Worm (Caenorhabditis elegans) whole organism, L2 larva: ENCODE measurements around the gene pgm-1.

ENCODE experiments used
- C34F6.9 ChIP-seq: fragments of 150-350 bp; optimal IDR thresholded peaks from 2 replicates; lab custom pipeline; 2014; ENCODE audit warnings: missing biosample characterization, missing genetic modification characterization
- F13H6.1 ChIP-seq: sonication (generic microtip); optimal IDR thresholded peaks from 2 replicates; lab custom pipeline; 2016; ENCODE audit warnings: missing genetic modification characterization, missing compliant biosample characterization
- R02D3.7 ChIP-seq: fragments of 150-350 bp; optimal IDR thresholded peaks from 2 replicates; lab custom pipeline; 2014; ENCODE audit warnings: missing biosample characterization, missing genetic modification characterization
- Y55F3AM.14 ChIP-seq: fragments of 200-800 bp; sonication (Bioruptor generic); optimal IDR thresholded peaks from 2 replicates; lab custom pipeline; 2018; ENCODE audit warnings: mild to moderate bottlenecking, missing genetic modification characterization, missing compliant biosample characterization
- ZK546.5 ChIP-seq: sonication (generic microtip); optimal IDR thresholded peaks from 2 replicates; lab custom pipeline; 2017; ENCODE audit warnings: missing biosample characterization, missing genetic modification characterization
- alr-1 ChIP-seq: fragments of 150-350 bp; optimal IDR thresholded peaks from 2 replicates; lab custom pipeline; 2014; ENCODE audit warnings: missing biosample characterization, missing genetic modification characterization
- aly-2 ChIP-seq: fragments of 150-350 bp; optimal IDR thresholded peaks from 2 replicates; lab custom pipeline; 2014; ENCODE audit warnings: missing biosample characterization, missing genetic modification characterization
- ama-1 ChIP-seq: fragments of 150-350 bp; optimal IDR thresholded peaks from 2 replicates; lab custom pipeline; 2018; ENCODE audit warnings: inconsistent platforms
- blmp-1 ChIP-seq: sonication (generic microtip); optimal IDR thresholded peaks from 2 replicates; lab custom pipeline; 2017; ENCODE audit warnings: missing genetic modification characterization, mild to moderate bottlenecking, missing compliant biosample characterization, antibody characterized with exemption, moderate library complexity; ENCODE audit not compliant: insufficient read depth
- ceh-16 ChIP-seq: fragments of 150-350 bp; optimal IDR thresholded peaks from 2 replicates; lab custom pipeline; 2014; ENCODE audit warnings: missing biosample characterization, missing genetic modification characterization
- ceh-82 ChIP-seq: fragments of 150-350 bp; optimal IDR thresholded peaks from 2 replicates; lab custom pipeline; 2014; ENCODE audit warnings: missing biosample characterization, missing genetic modification characterization
- crh-2 ChIP-seq: sonication (generic microtip); optimal IDR thresholded peaks from 2 replicates; lab custom pipeline; 2017; ENCODE audit warnings: missing biosample characterization, missing genetic modification characterization
- dmd-4 ChIP-seq: sonication (generic microtip); optimal IDR thresholded peaks from 2 replicates; lab custom pipeline; 2017; ENCODE audit warnings: missing biosample characterization, missing genetic modification characterization
- egl-27 ChIP-seq: sonication (generic microtip); optimal IDR thresholded peaks from 3 replicates; lab custom pipeline; 2017; ENCODE audit warnings: missing biosample characterization, missing genetic modification reagents, missing genetic modification characterization
- elt-1 ChIP-seq: fragments of 150-350 bp; optimal IDR thresholded peaks from 2 replicates; lab custom pipeline; 2014; ENCODE audit warnings: missing biosample characterization, missing genetic modification characterization
- elt-3 ChIP-seq: sonication (generic microtip); optimal IDR thresholded peaks from 2 replicates; lab custom pipeline; 2017; ENCODE audit warnings: missing biosample characterization, missing genetic modification characterization
- fos-1 ChIP-seq: fragments of 150-350 bp; optimal IDR thresholded peaks from 2 replicates; lab custom pipeline; 2014; ENCODE audit warnings: missing biosample characterization, missing genetic modification characterization
- gmeb-1 ChIP-seq: fragments of 150-350 bp; optimal IDR thresholded peaks from 2 replicates; lab custom pipeline; 2014; ENCODE audit warnings: missing biosample characterization, missing genetic modification characterization
- lin-11 ChIP-seq: fragments of 150-350 bp; sonication (generic microtip); optimal IDR thresholded peaks from 2 replicates; lab custom pipeline; 2014; ENCODE audit warnings: missing biosample characterization, missing genetic modification characterization, inconsistent platforms, mixed read lengths
- lin-13 ChIP-seq: fragments of 150-350 bp; optimal IDR thresholded peaks from 2 replicates; lab custom pipeline; 2014; ENCODE audit warnings: missing biosample characterization, missing genetic modification reagents, missing genetic modification characterization
- lin-39 ChIP-seq: fragments of 150-350 bp; optimal IDR thresholded peaks from 2 replicates; lab custom pipeline; 2014; ENCODE audit warnings: missing biosample characterization, missing genetic modification reagents, missing genetic modification characterization
- lsy-2 ChIP-seq, 2 experiments: fragments of 150-350 bp in 1 of 2; sonication (generic microtip) in 1 of 2; optimal IDR thresholded peaks; 2 replicates each; lab custom pipeline; 2014 to 2017; ENCODE audit warnings: missing biosample characterization in 2 of 2, missing genetic modification characterization in 2 of 2
- mab-5 ChIP-seq: fragments of 150-350 bp; optimal IDR thresholded peaks from 2 replicates; lab custom pipeline; 2014; ENCODE audit warnings: missing biosample characterization, missing genetic modification characterization
- mbf-1 ChIP-seq: sonication (generic microtip); optimal IDR thresholded peaks from 2 replicates; lab custom pipeline; 2017; ENCODE audit warnings: missing biosample characterization, missing genetic modification characterization
- mdl-1 ChIP-seq, 2 experiments: fragments of 150-350 bp in 1 of 2; sonication (generic microtip) in 1 of 2; optimal IDR thresholded peaks; 2 replicates each; lab custom pipeline; 2017; ENCODE audit warnings: missing biosample characterization in 2 of 2, missing genetic modification characterization in 2 of 2
- nhr-10 ChIP-seq: sonication (generic microtip); optimal IDR thresholded peaks from 2 replicates; lab custom pipeline; 2017; ENCODE audit warnings: missing biosample characterization, missing genetic modification characterization
- nhr-11 ChIP-seq: fragments of 150-350 bp; optimal IDR thresholded peaks from 2 replicates; lab custom pipeline; 2014; ENCODE audit warnings: missing biosample characterization, missing genetic modification characterization
- nhr-12 ChIP-seq: fragments of 150-350 bp; optimal IDR thresholded peaks from 2 replicates; lab custom pipeline; 2014; ENCODE audit warnings: missing biosample characterization, missing genetic modification characterization
- nhr-129 ChIP-seq: fragments of 150-350 bp; optimal IDR thresholded peaks from 2 replicates; lab custom pipeline; 2014; ENCODE audit warnings: missing biosample characterization, missing genetic modification characterization
- nhr-21 ChIP-seq: fragments of 150-350 bp; optimal IDR thresholded peaks from 2 replicates; lab custom pipeline; 2014; ENCODE audit warnings: missing biosample characterization, missing genetic modification characterization
- nhr-23 ChIP-seq: fragments of 150-350 bp; optimal IDR thresholded peaks from 2 replicates; lab custom pipeline; 2014; ENCODE audit warnings: missing biosample characterization, missing genetic modification reagents, missing genetic modification characterization
- nhr-237 ChIP-seq: fragments of 150-350 bp; optimal IDR thresholded peaks from 2 replicates; lab custom pipeline; 2014; ENCODE audit warnings: missing biosample characterization, missing genetic modification characterization
- nhr-6 ChIP-seq: fragments of 150-350 bp; optimal IDR thresholded peaks from 2 replicates; lab custom pipeline; 2014; ENCODE audit warnings: missing biosample characterization, missing genetic modification characterization
- nhr-77 ChIP-seq: fragments of 150-350 bp; optimal IDR thresholded peaks from 2 replicates; lab custom pipeline; 2014; ENCODE audit warnings: missing biosample characterization, missing genetic modification characterization
- peb-1 ChIP-seq: fragments of 150-350 bp; optimal IDR thresholded peaks from 2 replicates; lab custom pipeline; 2014; ENCODE audit warnings: missing biosample characterization, missing genetic modification characterization
- sem-4 ChIP-seq: fragments of 150-350 bp; optimal IDR thresholded peaks from 2 replicates; lab custom pipeline; 2014; ENCODE audit warnings: missing biosample characterization, missing genetic modification reagents, missing genetic modification characterization
- skn-1 ChIP-seq: sonication (generic microtip); optimal IDR thresholded peaks from 2 replicates; lab custom pipeline; 2017; ENCODE audit warnings: missing biosample characterization, missing genetic modification characterization
- sma-3 ChIP-seq: sonication (generic microtip); optimal IDR thresholded peaks from 2 replicates; lab custom pipeline; 2016; ENCODE audit warnings: missing genetic modification reagents, missing genetic modification characterization, missing compliant biosample characterization
- snpc-4 ChIP-seq: fragments of 150-350 bp; optimal IDR thresholded peaks from 2 replicates; lab custom pipeline; 2014; ENCODE audit warnings: missing biosample characterization, missing genetic modification characterization
- unc-39 ChIP-seq: fragments of 150-350 bp; optimal IDR thresholded peaks from 2 replicates; lab custom pipeline; 2014; ENCODE audit warnings: missing biosample characterization, missing genetic modification characterization
- unc-55 ChIP-seq: fragments of 150-350 bp; sonication (generic microtip); optimal IDR thresholded peaks from 3 replicates; lab custom pipeline; 2014; ENCODE audit warnings: missing biosample characterization, missing genetic modification reagents, missing genetic modification characterization
- unc-62 ChIP-seq: fragments of 150-350 bp; optimal IDR thresholded peaks from 2 replicates; lab custom pipeline; 2014; ENCODE audit warnings: missing biosample characterization, missing genetic modification reagents, missing genetic modification characterization
- zag-1 ChIP-seq: fragments of 150-350 bp; optimal IDR thresholded peaks from 2 replicates; lab custom pipeline; 2014; ENCODE audit warnings: missing biosample characterization, missing genetic modification characterization
- ztf-1 ChIP-seq: fragments of 200-800 bp; sonication (Bioruptor generic); conservative IDR thresholded peaks from 2 replicates; pipeline ENCODE4 v1.3.6; 2022; ENCODE audit warnings: missing genetic modification characterization, missing compliant biosample characterization
- ztf-11 ChIP-seq: sonication (generic microtip); optimal IDR thresholded peaks from 2 replicates; lab custom pipeline; 2017; ENCODE audit warnings: missing biosample characterization, missing genetic modification characterization
- ztf-4 ChIP-seq: fragments of 150-350 bp; optimal IDR thresholded peaks from 2 replicates; lab custom pipeline; 2014; ENCODE audit warnings: missing biosample characterization, missing genetic modification characterization

Gene pgm-1

DNA sequence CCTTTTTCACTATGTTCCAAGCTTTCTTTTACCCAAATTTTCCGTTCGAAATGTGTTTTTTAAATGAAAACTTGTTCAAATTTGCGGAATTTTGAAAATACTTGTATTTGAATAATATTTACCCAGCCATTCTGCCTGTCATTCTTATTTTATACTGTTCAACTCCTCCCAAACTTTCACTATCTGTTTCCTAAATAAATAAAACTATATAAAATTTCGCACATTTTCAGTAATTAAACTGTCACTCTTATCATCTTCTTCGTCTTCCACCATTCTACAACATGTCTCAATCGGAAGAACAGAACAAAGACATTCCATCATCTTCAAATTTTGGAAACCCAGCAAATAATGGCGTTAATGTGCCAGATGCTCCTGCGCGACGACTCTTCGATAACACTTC is 15.5 kb downstream of the pgm-1 start, which contains the start of gene btbd-10:
Gene btbd-10 (plus strand): TSS at position 231 of the 400 bp plus-strand sequence.
- no peak for TF ChIP-seq gmeb-1 (tag; lab: Kevin White, UChicago)

DNA sequence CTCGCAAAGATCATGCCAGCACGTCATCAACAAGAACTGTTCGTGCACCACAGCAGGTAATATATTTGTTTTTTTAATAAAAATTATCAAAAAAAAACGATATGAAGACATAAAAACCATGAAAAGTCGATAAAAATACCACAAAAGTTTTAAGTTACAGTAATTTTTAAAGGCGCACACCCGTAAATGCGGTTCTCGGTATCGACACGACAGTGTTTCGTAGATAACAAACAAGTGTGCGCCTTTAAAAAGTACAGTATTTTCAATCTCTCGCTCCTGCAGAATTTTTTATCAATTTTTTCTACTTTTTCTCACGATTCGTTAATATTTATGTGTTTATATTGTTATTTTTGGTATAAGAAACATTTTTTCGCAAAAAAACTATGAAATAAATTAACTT is 16.1 kb downstream of the pgm-1 start:
- TF ChIP-seq R02D3.7, result no peak
- TF ChIP-seq snpc-4 (tag; lab: Kevin White, UChicago), result no peak
- TF ChIP-seq nhr-23 (tag; lab: Kevin White, UChicago), result no peak
- TF ChIP-seq unc-55, result no peak
- no peak for TF ChIP-seq mab-5 (tag; lab: Kevin White, UChicago)
- no peak for TF ChIP-seq mdl-1 (tag; optimal IDR thresholded peaks at IDR 0.05; lab: Kevin White, UChicago)
- TF ChIP-seq unc-62 (GFP tag; lab: Kevin White, UChicago), result no peak
- TF ChIP-seq lin-39 (tag; lab: Kevin White, UChicago), result no peak
- no peak for TF ChIP-seq ztf-4 (tag; lab: Kevin White, UChicago)
- no peak for TF ChIP-seq elt-3 (tag; lab: Kevin White, UChicago)
- TF ChIP-seq skn-1 (tag; lab: Kevin White, UChicago), result no peak
- no peak for TF ChIP-seq ceh-16 (tag; lab: Kevin White, UChicago)
- TF ChIP-seq nhr-12, result no peak
- no peak for TF ChIP-seq F13H6.1 (tag; lab: Kevin White, UChicago)
- no peak for TF ChIP-seq Y55F3AM.14 (GFP tag; lab: Kevin White, UChicago)
- TF ChIP-seq lsy-2 (tag; optimal IDR thresholded peaks at IDR 0.05; lab: Kevin White, UChicago), result no peak
- TF ChIP-seq nhr-77 (tag; lab: Kevin White, UChicago), result no peak
- TF ChIP-seq sem-4 (tag; lab: Kevin White, UChicago), result no peak
- TF ChIP-seq ztf-11 (tag; lab: Kevin White, UChicago), result no peak
- no peak for TF ChIP-seq sma-3 (GFP tag; lab: Kevin White, UChicago)

DNA sequence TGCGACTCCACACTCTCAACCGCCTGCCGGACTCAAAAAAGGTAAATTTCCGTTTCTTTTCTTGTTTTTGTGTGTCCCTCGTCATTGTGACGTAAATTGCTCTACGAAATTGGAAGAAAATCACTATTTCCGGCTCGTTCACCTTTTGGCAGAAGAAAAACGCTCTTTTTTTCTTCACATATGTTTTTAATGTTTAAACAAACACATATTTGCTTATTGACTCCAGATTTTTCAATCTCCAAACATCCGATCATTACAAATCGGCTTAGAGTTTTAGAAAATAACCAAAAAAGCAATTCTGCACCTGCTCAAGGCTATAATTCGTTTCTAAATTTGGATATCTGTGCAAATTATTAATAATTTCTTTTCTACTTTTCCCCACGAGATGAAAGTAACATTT is 16.6 kb downstream of the pgm-1 start:
- TF ChIP-seq nhr-11 (tag; lab: Kevin White, UChicago), result no peak
- TF ChIP-seq, all 48 proteins: peak for 0

DNA sequence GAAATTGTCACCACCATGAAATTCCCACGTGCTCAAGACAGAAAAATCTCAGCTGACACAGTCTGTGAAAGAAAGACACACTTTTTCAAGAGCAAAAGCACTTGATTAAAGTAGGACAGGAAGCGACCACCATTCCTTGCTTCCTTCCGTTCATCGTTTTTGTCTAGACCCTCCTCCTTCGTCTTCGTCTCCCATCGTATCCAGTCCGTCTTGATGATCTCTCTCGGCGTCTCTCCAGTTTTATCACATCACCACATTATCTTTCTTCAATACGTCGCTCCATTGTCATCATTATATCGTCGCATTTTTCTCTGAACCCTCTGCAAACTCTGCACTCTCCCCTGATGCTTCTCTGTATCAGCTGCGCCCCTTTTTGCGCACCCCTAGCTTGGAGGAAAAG is 18.9 kb downstream of the pgm-1 start:
- no peak for TF ChIP-seq mab-5 (tag; lab: Kevin White, UChicago)
- no peak for TF ChIP-seq peb-1 (tag; lab: Kevin White, UChicago)
- no peak for TF ChIP-seq lin-13 (GFP tag; lab: Kevin White, UChicago)
- no peak for TF ChIP-seq nhr-237 (tag; lab: Kevin White, UChicago)
- no peak for TF ChIP-seq nhr-11 (tag; lab: Kevin White, UChicago)
- TF ChIP-seq F13H6.1 (tag; lab: Kevin White, UChicago), result peak; percentile 28
- TF ChIP-seq R02D3.7, result no peak
- no peak for TF ChIP-seq unc-62 (GFP tag; lab: Kevin White, UChicago)
- TF ChIP-seq sma-3 (GFP tag; lab: Kevin White, UChicago), result peak; percentile 7
- no peak for TF ChIP-seq sem-4 (tag; lab: Kevin White, UChicago)
- no peak for TF ChIP-seq lin-11 (tag; lab: Kevin White, UChicago)
- peak in 1 of 2 experiments; percentile 25 for TF ChIP-seq lsy-2 (tag; optimal IDR thresholded peaks at IDR 0.05; lab: Kevin White, UChicago)
- peak; percentile 25 for TF ChIP-seq ztf-4 (tag; lab: Kevin White, UChicago)
- no peak for TF ChIP-seq nhr-12
- peak; percentile 18 for TF ChIP-seq Y55F3AM.14 (GFP tag; lab: Kevin White, UChicago)
- TF ChIP-seq unc-55, result peak; percentile 62
- no peak for TF ChIP-seq crh-2 (tag; lab: Kevin White, UChicago)
- TF ChIP-seq ztf-11 (tag; lab: Kevin White, UChicago), result no peak
- no peak for TF ChIP-seq mdl-1 (tag; optimal IDR thresholded peaks at IDR 0.05; lab: Kevin White, UChicago)
- no peak for TF ChIP-seq dmd-4 (tag; lab: Kevin White, UChicago)
- no peak for TF ChIP-seq ztf-1 (GFP tag; lab: Robert Waterston, UW)
- TF ChIP-seq elt-1 (tag; lab: Kevin White, UChicago), result no peak
- TF ChIP-seq skn-1 (tag; lab: Kevin White, UChicago), result no peak
- no peak for TF ChIP-seq ceh-82 (tag; lab: Kevin White, UChicago)
- TF ChIP-seq nhr-77 (tag; lab: Kevin White, UChicago), result no peak
- no peak for TF ChIP-seq gmeb-1 (tag; lab: Kevin White, UChicago)
- no peak for TF ChIP-seq elt-3 (tag; lab: Kevin White, UChicago)
- TF ChIP-seq nhr-21 (tag; lab: Kevin White, UChicago), result no peak
- TF ChIP-seq egl-27, result no peak
- no peak for TF ChIP-seq lin-39 (tag; lab: Kevin White, UChicago)
- TF ChIP-seq ZK546.5 (tag; lab: Kevin White, UChicago), result no peak
- peak; percentile 10 for TF ChIP-seq fos-1 (tag; lab: Kevin White, UChicago)
- TF ChIP-seq C34F6.9 (tag; lab: Kevin White, UChicago), result peak; percentile 40
- no peak for TF ChIP-seq mbf-1 (tag; lab: Kevin White, UChicago)
- TF ChIP-seq aly-2, result no peak
- no peak for TF ChIP-seq unc-39 (tag; lab: Kevin White, UChicago)
- peak; percentile 43 for TF ChIP-seq nhr-129 (tag; lab: Kevin White, UChicago)
- no peak for TF ChIP-seq ama-1
- TF ChIP-seq zag-1 (tag; lab: Kevin White, UChicago), result peak; percentile 22
- TF ChIP-seq nhr-10 (tag; lab: Kevin White, UChicago), result no peak
- no peak for TF ChIP-seq snpc-4 (tag; lab: Kevin White, UChicago)
- no peak for TF ChIP-seq ceh-16 (tag; lab: Kevin White, UChicago)
- TF ChIP-seq blmp-1 (tag; lab: Kevin White, UChicago), result no peak
- TF ChIP-seq nhr-6 (tag; lab: Kevin White, UChicago), result no peak
- TF ChIP-seq alr-1, result no peak
